Fruit fly (Drosophila melanogaster) whole organism, embryonic: ENCODE data around the gene CG33346.

ENCODE experiments used
- ATbp ChIP-seq: fragments of 200-800 bp; sonication (Bioruptor generic); optimal IDR thresholded peaks from 2 replicates; lab custom pipeline; 2017; ENCODE audit warnings: missing biosample characterization, mild to moderate bottlenecking, missing genetic modification characterization, missing genetic modification reagents
- Bgb ChIP-seq: fragments of 200-800 bp; sonication (Bioruptor generic); IDR thresholded peaks from 2 replicates; pipeline ENCODE4 v1.3.6; 2022; ENCODE audit warnings: missing biosample characterization, missing genetic modification characterization; ENCODE audit not compliant: partially characterized antibody
- CG11085 ChIP-seq: fragments of 200-800 bp; sonication (Bioruptor generic); IDR thresholded peaks from 2 replicates; pipeline ENCODE4 v1.3.6; 2022; ENCODE audit warnings: missing biosample characterization, missing genetic modification characterization
- CG12155 ChIP-seq: fragments of 200-800 bp; sonication (Bioruptor generic); optimal IDR thresholded peaks from 3 replicates; lab custom pipeline; 2016; ENCODE audit warnings: missing biosample characterization, missing genetic modification characterization
- CG13296 ChIP-seq: fragments of 200-800 bp; sonication (Bioruptor generic); optimal IDR thresholded peaks from 3 replicates; lab custom pipeline; 2018; ENCODE audit warnings: missing biosample characterization, mild to moderate bottlenecking, missing genetic modification characterization
- CG14050 ChIP-seq: fragments of 200-800 bp; sonication (Bioruptor generic); IDR thresholded peaks from 3 replicates; pipeline ENCODE4 v1.3.6; 2022; ENCODE audit warnings: missing biosample characterization, missing genetic modification characterization
- CG14860 ChIP-seq: fragments of 200-800 bp; sonication (Bioruptor generic); IDR thresholded peaks from 3 replicates; pipeline ENCODE4 v1.3.6; 2022; ENCODE audit warnings: missing biosample characterization, missing genetic modification characterization; ENCODE audit not compliant: partially characterized antibody
- CG15479 ChIP-seq: fragments of 200-800 bp; sonication (Bioruptor generic); optimal IDR thresholded peaks from 3 replicates; lab custom pipeline; 2019; ENCODE audit warnings: missing biosample characterization, mild to moderate bottlenecking, missing genetic modification characterization, moderate library complexity
- CG17359 ChIP-seq: fragments of 200-800 bp; sonication (Bioruptor generic); optimal IDR thresholded peaks from 3 replicates; lab custom pipeline; 2018; ENCODE audit warnings: missing biosample characterization, mild to moderate bottlenecking, missing genetic modification characterization, moderate library complexity
- CG17385 ChIP-seq: fragments of 200-800 bp; sonication (Bioruptor generic); optimal IDR thresholded peaks from 3 replicates; lab custom pipeline; 2018; ENCODE audit warnings: missing biosample characterization, mild to moderate bottlenecking, missing genetic modification characterization
- CG30020 ChIP-seq: fragments of 200-800 bp; optimal IDR thresholded peaks from 2 replicates; lab custom pipeline; 2019; ENCODE audit warnings: missing biosample characterization, mild to moderate bottlenecking, missing genetic modification characterization, moderate library complexity
- CG3065 ChIP-seq: fragments of 200-800 bp; sonication (Bioruptor generic); optimal IDR thresholded peaks from 2 replicates; lab custom pipeline; 2016; ENCODE audit warnings: missing biosample characterization, missing genetic modification characterization
- CG3281 ChIP-seq: fragments of 200-800 bp; sonication (Bioruptor generic); optimal IDR thresholded peaks from 3 replicates; lab custom pipeline; 2017; ENCODE audit warnings: missing biosample characterization, mild to moderate bottlenecking, missing genetic modification characterization
- CG3995 ChIP-seq: fragments of 200-800 bp; sonication (Bioruptor generic); optimal IDR thresholded peaks from 3 replicates; lab custom pipeline; 2016; ENCODE audit warnings: missing biosample characterization, missing genetic modification characterization
- CG6765 ChIP-seq: fragments of 200-800 bp; sonication (Bioruptor generic); optimal IDR thresholded peaks from 3 replicates; lab custom pipeline; 2017; ENCODE audit warnings: missing biosample characterization, mild to moderate bottlenecking, missing genetic modification characterization
- CG6791 ChIP-seq: fragments of 200-800 bp; sonication (Bioruptor generic); IDR thresholded peaks from 3 replicates; pipeline ENCODE4 v1.3.6; 2022; ENCODE audit warnings: missing biosample characterization, missing genetic modification characterization; ENCODE audit not compliant: partially characterized antibody
- CG7556 ChIP-seq: fragments of 200-800 bp; sonication (Bioruptor generic); optimal IDR thresholded peaks from 2 replicates; lab custom pipeline; 2017; ENCODE audit warnings: missing biosample characterization, mild to moderate bottlenecking, missing genetic modification characterization
- CG7928 ChIP-seq: fragments of 200-800 bp; sonication (Bioruptor generic); optimal IDR thresholded peaks from 2 replicates; lab custom pipeline; 2017; ENCODE audit warnings: missing biosample characterization, mild to moderate bottlenecking, missing genetic modification characterization
- CG9797 ChIP-seq: fragments of 200-800 bp; sonication (Bioruptor generic); optimal IDR thresholded peaks from 3 replicates; lab custom pipeline; 2018; ENCODE audit warnings: missing biosample characterization, mild to moderate bottlenecking, missing genetic modification characterization
- CTCF ChIP-seq: fragments of 200-800 bp; sonication (Bioruptor generic); optimal IDR thresholded peaks from 2 replicates; lab custom pipeline; 2017; ENCODE audit warnings: missing biosample characterization, mild to moderate bottlenecking, missing genetic modification characterization, moderate library complexity
- D19A ChIP-seq: fragments of 200-800 bp; optimal IDR thresholded peaks from 3 replicates; lab custom pipeline; 2019; ENCODE audit warnings: missing biosample characterization, mild to moderate bottlenecking, missing genetic modification characterization, moderate library complexity
- Dip2 ChIP-seq: fragments of 200-800 bp; sonication (Bioruptor generic); IDR thresholded peaks from 2 replicates; pipeline ENCODE4 v1.3.6; 2022; ENCODE audit warnings: missing biosample characterization, missing genetic modification characterization
- Dll ChIP-seq: fragments of 200-800 bp; sonication (Bioruptor generic); IDR thresholded peaks from 4 replicates; pipeline ENCODE4 v1.3.6; 2022; ENCODE audit warnings: missing biosample characterization, missing genetic modification characterization; ENCODE audit not compliant: partially characterized antibody
- Drgx ChIP-seq: fragments of 200-800 bp; sonication (Bioruptor generic); IDR thresholded peaks from 2 replicates; pipeline ENCODE4 v1.3.6; 2022; ENCODE audit warnings: missing biosample characterization, missing genetic modification characterization
- E2f2 ChIP-seq: fragments of 200-800 bp; sonication (Bioruptor generic); IDR thresholded peaks from 2 replicates; pipeline ENCODE4 v1.3.6; 2022; ENCODE audit warnings: missing biosample characterization, missing genetic modification characterization
- Fer1 ChIP-seq: fragments of 200-800 bp; sonication (Bioruptor generic); optimal IDR thresholded peaks from 2 replicates; lab custom pipeline; 2017; ENCODE audit warnings: missing biosample characterization, mild to moderate bottlenecking, missing genetic modification characterization
- Fer3 ChIP-seq: fragments of 200-800 bp; sonication (Bioruptor generic); optimal IDR thresholded peaks from 2 replicates; lab custom pipeline; 2018; ENCODE audit warnings: missing biosample characterization, mild to moderate bottlenecking, missing genetic modification characterization, moderate library complexity
- Gsc ChIP-seq: fragments of 200-800 bp; sonication (Bioruptor generic); IDR thresholded peaks from 2 replicates; pipeline ENCODE4 v1.3.6; 2022; ENCODE audit warnings: missing biosample characterization, missing genetic modification characterization
- Jarid2 ChIP-seq: fragments of 200-800 bp; sonication (Bioruptor generic); optimal IDR thresholded peaks from 3 replicates; lab custom pipeline; 2017; ENCODE audit warnings: mild to moderate bottlenecking, missing biosample characterization, missing genetic modification reagents, missing genetic modification characterization
- NC2β ChIP-seq: fragments of 200-800 bp; sonication (Bioruptor generic); optimal IDR thresholded peaks from 2 replicates; lab custom pipeline; 2016; ENCODE audit warnings: missing biosample characterization, missing genetic modification characterization
- Nf-YC ChIP-seq: fragments of 200-800 bp; optimal IDR thresholded peaks from 3 replicates; lab custom pipeline; 2019; ENCODE audit warnings: missing biosample characterization, mild to moderate bottlenecking, missing genetic modification characterization, moderate library complexity
- Spps ChIP-seq: fragments of 200-800 bp; sonication (Bioruptor generic); optimal IDR thresholded peaks from 2 replicates; lab custom pipeline; 2018; ENCODE audit warnings: missing biosample characterization, mild to moderate bottlenecking, missing genetic modification characterization
- Sry-δ ChIP-seq: fragments of 200-800 bp; sonication (Bioruptor generic); optimal IDR thresholded peaks from 2 replicates; lab custom pipeline; 2016; ENCODE audit warnings: missing biosample characterization, missing genetic modification characterization
- Stat92E ChIP-seq, 3 experiments: fragments of >200 bp in 2 of 3; fragments of 200-800 bp in 1 of 3; sonication (Bioruptor generic) in 1 of 3; optimal IDR thresholded peaks; 2 replicates each; lab custom pipeline; 2017 to 2019; ENCODE audit warnings: missing biosample characterization in 3 of 3, missing genetic modification characterization in 3 of 3, mild to moderate bottlenecking in 1 of 3, moderate library complexity in 1 of 3
- Trl ChIP-seq, 3 experiments: fragments of >200 bp in 2 of 3; fragments of 200-800 bp in 1 of 3; sonication (Bioruptor generic) in 1 of 3; optimal IDR thresholded peaks; 2 replicates in 1 of 3; 3 replicates in 2 of 3; lab custom pipeline; 2016 to 2017; ENCODE audit warnings: missing biosample characterization in 1 of 3, missing genetic modification characterization in 1 of 3
- ase ChIP-seq: fragments of 200-800 bp; sonication (Bioruptor generic); IDR thresholded peaks from 3 replicates; pipeline ENCODE4 v1.3.6; 2022; ENCODE audit warnings: missing biosample characterization, missing genetic modification characterization
- bbx ChIP-seq: fragments of 200-800 bp; sonication (Bioruptor generic); IDR thresholded peaks from 2 replicates; pipeline ENCODE4 v1.3.6; 2022; ENCODE audit warnings: missing biosample characterization, missing genetic modification characterization; ENCODE audit not compliant: partially characterized antibody
- cg ChIP-seq: fragments of 200-800 bp; sonication (Bioruptor generic); optimal IDR thresholded peaks from 3 replicates; lab custom pipeline; 2019; ENCODE audit warnings: missing biosample characterization, mild to moderate bottlenecking, missing genetic modification characterization, moderate library complexity
- ems ChIP-seq: fragments of 200-800 bp; sonication (Bioruptor generic); optimal IDR thresholded peaks from 3 replicates; lab custom pipeline; 2016; ENCODE audit warnings: missing biosample characterization, missing genetic modification characterization
- lmd ChIP-seq: fragments of 200-800 bp; sonication (Bioruptor generic); IDR thresholded peaks from 2 replicates; pipeline ENCODE4 v1.3.6; 2022; ENCODE audit warnings: missing biosample characterization, missing genetic modification characterization
- maf-S ChIP-seq: fragments of 200-800 bp; sonication (Bioruptor generic); optimal IDR thresholded peaks from 2 replicates; lab custom pipeline; 2016; ENCODE audit warnings: missing biosample characterization, missing genetic modification characterization
- mirr ChIP-seq: fragments of 200-800 bp; sonication (Bioruptor generic); optimal IDR thresholded peaks from 3 replicates; lab custom pipeline; 2018; ENCODE audit warnings: missing biosample characterization, mild to moderate bottlenecking, missing genetic modification characterization
- mld ChIP-seq: fragments of 200-800 bp; sonication (Bioruptor generic); IDR thresholded peaks from 3 replicates; pipeline ENCODE4 v1.3.6; 2022; ENCODE audit warnings: missing biosample characterization, missing genetic modification characterization; ENCODE audit not compliant: partially characterized antibody
- nom ChIP-seq: fragments of 200-800 bp; sonication (Bioruptor generic); optimal IDR thresholded peaks from 2 replicates; lab custom pipeline; 2017; ENCODE audit warnings: missing biosample characterization, missing genetic modification characterization, mild to moderate bottlenecking, moderate library complexity, missing genetic modification reagents
- slp2 ChIP-seq: fragments of 200-800 bp; sonication (Bioruptor generic); optimal IDR thresholded peaks from 2 replicates; lab custom pipeline; 2016; ENCODE audit warnings: missing biosample characterization, missing genetic modification characterization
- stc ChIP-seq: fragments of 200-800 bp; sonication (Bioruptor generic); IDR thresholded peaks from 2 replicates; pipeline ENCODE4 v1.3.6; 2022; ENCODE audit warnings: missing biosample characterization, missing genetic modification characterization
- tgo ChIP-seq: fragments of 200-800 bp; sonication (Bioruptor generic); IDR thresholded peaks from 3 replicates; pipeline ENCODE4 v1.3.6; 2022; ENCODE audit warnings: missing biosample characterization, missing genetic modification characterization
- vnd ChIP-seq: fragments of 200-800 bp; sonication (Bioruptor generic); IDR thresholded peaks from 3 replicates; pipeline ENCODE4 v1.3.6; 2022; ENCODE audit warnings: missing biosample characterization, missing genetic modification characterization; ENCODE audit not compliant: partially characterized antibody
- wor ChIP-seq: fragments of 200-800 bp; sonication (Bioruptor generic); IDR thresholded peaks from 2 replicates; pipeline ENCODE4 v1.3.6; 2022; ENCODE audit warnings: missing biosample characterization, missing genetic modification characterization

CG33346 gene

dm6 chr3R:28634261-28634980, 34.6 kb upstream of the CG33346 start (continued):
- TF ChIP-seq CG30020 (tag; lab: Kevin White, UChicago) (no peak), slp2 (GFP tag; lab: Kevin White, UChicago) (no peak), CG17385 (GFP tag; lab: Kevin White, UChicago) (peak; percentile 92), maf-S (GFP tag; lab: Kevin White, UChicago) (no peak), NC2β (GFP tag; lab: Kevin White, UChicago) (no peak), Jarid2 (no peak), CG17359 (peak; percentile 6), Fer3 (tag; lab: Kevin White, UChicago) (no peak), ATbp (GFP tag; lab: Kevin White, UChicago) (peak; percentile 27), CTCF (GFP tag; lab: Kevin White, UChicago) (no peak), CG14860 (GFP tag; lab: Robert Waterston, UW) (no peak), CG14050 (GFP tag; lab: Robert Waterston, UW) (no peak), CG7556 (no peak), Spps (tag; lab: Kevin White, UChicago) (no peak), Gsc (GFP tag; lab: Robert Waterston, UW) (no peak), cg (GFP tag; lab: Kevin White, UChicago) (peak; percentile 88), CG15479 (GFP tag; lab: Kevin White, UChicago) (peak; percentile 82), Bgb (GFP tag; lab: Robert Waterston, UW) (0 out of 2 replicates have a peak, but pooled peaks have one; percentile 44), CG3065 (GFP tag; lab: Kevin White, UChicago) (no peak), tgo (GFP tag; lab: Robert Waterston, UW) (no peak), lmd (GFP tag; lab: Robert Waterston, UW) (no peak), stc (no peak), CG3281 (no peak), vnd (0 out of 3 replicates have a peak, but pooled peaks have one; percentile 13), mld (no peak), CG6765 (GFP tag; lab: Kevin White, UChicago) (no peak), Nf-YC (tag; lab: Kevin White, UChicago) (no peak), E2f2 (GFP tag; lab: Robert Waterston, UW) (no peak), wor (GFP tag; lab: Robert Waterston, UW) (no peak), CG3995 (GFP tag; lab: Kevin White, UChicago) (no peak), mirr (GFP tag; lab: Kevin White, UChicago) (no peak), Stat92E (GFP tag; optimal IDR thresholded peaks at IDR 0.05; lab: Kevin White, UChicago) (peak in 1 of 3 experiments; percentile 48), Fer1 (GFP tag; lab: Kevin White, UChicago) (peak; percentile 34), D19A (tag; lab: Kevin White, UChicago) (peak; percentile 44), Dip2 (no peak), Trl (optimal IDR thresholded peaks at IDR 0.05; lab: Kevin White, UChicago) (peak; percentile 71 to 81), Trl (GFP tag; optimal IDR thresholded peaks at IDR 0.05; lab: Kevin White, UChicago) (no peak), CG7928 (GFP tag; lab: Kevin White, UChicago) (no peak), CG6791 (no peak), CG9797 (GFP tag; lab: Kevin White, UChicago) (no peak), Sry-δ (GFP tag; lab: Kevin White, UChicago) (no peak), CG12155 (GFP tag; lab: Kevin White, UChicago) (no peak), ase (no peak), Drgx (GFP tag; lab: Robert Waterston, UW) (0 out of 2 replicates have a peak, but pooled peaks have one; percentile 26), bbx (GFP tag; lab: Robert Waterston, UW) (no peak), ems (GFP tag; lab: Kevin White, UChicago) (no peak), CG13296 (GFP tag; lab: Kevin White, UChicago) (no peak), Dll (GFP tag; lab: Robert Waterston, UW) (0 out of 4 replicates have a peak, but pooled peaks have one; percentile 34), CG11085 (GFP tag; lab: Robert Waterston, UW) (no peak), nom (GFP tag; lab: Kevin White, UChicago) (peak; percentile 77)
